Fruit fly (Drosophila melanogaster): ENCODE data around the gene CtsL4.
A peak's percentile ranks its signal among the peaks of the same experiment; 100 is the strongest.

CtsL4 gene

dm6 chr2L:10339212-10339721 lies 17.1 kb downstream of the CtsL4 start, which contains the start of gene SamDC (continued):
- TF ChIP-seq Aef1 (GFP tag; IDR thresholded peaks at IDR 0.05) (peak; percentile 24; the same call in 1 of the 3 replicates), CG3281 (GFP tag; optimal IDR thresholded peaks at IDR 0.05) (peak; percentile 26), tgo (GFP tag; IDR thresholded peaks at IDR 0.05) (no peak; the same call in 1 of the 3 replicates), mam (GFP tag; optimal IDR thresholded peaks at IDR 0.05) (peak; percentile 54), Trl (optimal IDR thresholded peaks at IDR 0.05) (no peak), Trl (GFP tag; optimal IDR thresholded peaks at IDR 0.05) (peak; percentile 58), pho (GFP tag; optimal IDR thresholded peaks at IDR 0.05) (peak; percentile 46), chinmo (GFP tag; IDR thresholded peaks at IDR 0.05; ENCODE audit: partially characterized antibody) (peak; percentile 90; the same call in 3 of the 4 replicates), wor (GFP tag; IDR thresholded peaks at IDR 0.05) (no peak), ro (GFP tag; IDR thresholded peaks at IDR 0.05) (no peak), CG10543 (GFP tag; optimal IDR thresholded peaks at IDR 0.05) (no peak), Dad (GFP tag; optimal IDR thresholded peaks at IDR 0.05) (peak; percentile 5), bbx (GFP tag; IDR thresholded peaks at IDR 0.05; ENCODE audit: partially characterized antibody) (peak; percentile 86), CG7839 (tag; optimal IDR thresholded peaks at IDR 0.05) (peak; percentile 52), CG1233 (GFP tag; optimal IDR thresholded peaks at IDR 0.05) (no peak), cas (GFP tag; IDR thresholded peaks at IDR 0.05) (0 out of 2 replicates have a peak, but pooled peaks have one; percentile 13), odd (GFP tag; optimal IDR thresholded peaks at IDR 0.05) (no peak), CG17829 (tag; optimal IDR thresholded peaks at IDR 0.05) (peak; percentile 37), Hmr (GFP tag; optimal IDR thresholded peaks at IDR 0.05) (peak; percentile 75), NfI (GFP tag; optimal IDR thresholded peaks at IDR 0.05) (peak; percentile 46), Deaf1 (tag; optimal IDR thresholded peaks at IDR 0.05) (no peak), ATbp (GFP tag; optimal IDR thresholded peaks at IDR 0.05) (no peak), CG18599 (GFP tag; optimal IDR thresholded peaks at IDR 0.05) (no peak), lov (optimal IDR thresholded peaks at IDR 0.05) (no peak), lov (GFP tag; IDR thresholded peaks at IDR 0.05) (no peak), hb (GFP tag; IDR thresholded peaks at IDR 0.05; ENCODE audit: partially characterized antibody) (peak; percentile 73; the same call in 2 of the 3 replicates), Blimp-1 (GFP tag; optimal IDR thresholded peaks at IDR 0.05) (no peak), Sin3A (optimal IDR thresholded peaks at IDR 0.05) (peak; percentile 10), mirr (GFP tag; optimal IDR thresholded peaks at IDR 0.05) (peak; percentile 47), sob (GFP tag; IDR thresholded peaks at IDR 0.05) (peak; percentile 65; the same call in 1 of the 2 replicates), dmrt11E (tag; optimal IDR thresholded peaks at IDR 0.05) (peak; percentile 38), klu (GFP tag; IDR thresholded peaks at IDR 0.05) (no peak), CG4617 (GFP tag; optimal IDR thresholded peaks at IDR 0.05; ENCODE audit: borderline replicate concordance) (peak; percentile 42), jing (GFP tag; optimal IDR thresholded peaks at IDR 0.05) (no peak), Dp (GFP tag; optimal IDR thresholded peaks at IDR 0.05) (peak; percentile 17), oc (tag; optimal IDR thresholded peaks at IDR 0.05) (no peak), CG14667 (GFP tag; IDR thresholded peaks at IDR 0.05) (no peak), kni (GFP tag; optimal IDR thresholded peaks at IDR 0.05) (no peak), CG6765 (GFP tag; optimal IDR thresholded peaks at IDR 0.05) (peak; percentile 31), stc (GFP tag; IDR thresholded peaks at IDR 0.05) (peak; percentile 64; the same call in 1 of the 2 replicates), CG8924 (tag; optimal IDR thresholded peaks at IDR 0.05) (peak; percentile 63), CG11456 (GFP tag; IDR thresholded peaks at IDR 0.05) (no peak), Ssrp (tag; optimal IDR thresholded peaks at IDR 0.05) (peak; percentile 57), CG6683 (GFP tag; optimal IDR thresholded peaks at IDR 0.05) (no peak), zen2 (GFP tag; IDR thresholded peaks at IDR 0.05; ENCODE audit: partially characterized antibody) (no peak; the same call in 2 of the 3 replicates), h (optimal IDR thresholded peaks at IDR 0.05) (no peak), CG3838 (GFP tag; optimal IDR thresholded peaks at IDR 0.05) (no peak), HLHmδ (GFP tag; optimal IDR thresholded peaks at IDR 0.05) (peak; percentile 46), jumu (GFP tag; optimal IDR thresholded peaks at IDR 0.05) (peak; percentile 25), dmrt99B (tag; optimal IDR thresholded peaks at IDR 0.05) (peak; percentile 26)
